Worm (Caenorhabditis elegans) whole organism, L1 larva: Measurements from ENCODE around the gene tmem-17.

Experiments
- hlh-4 ChIP-seq: sonication (generic microtip); optimal IDR thresholded peaks from 2 replicates; lab custom pipeline; 2016; ENCODE audit warnings: mild to moderate bottlenecking, missing genetic modification characterization, missing compliant biosample characterization
- mef-2 ChIP-seq: fragments of 150-350 bp; optimal IDR thresholded peaks from 2 replicates; lab custom pipeline; 2014; ENCODE audit warnings: missing biosample characterization, missing genetic modification characterization
- nhr-237 ChIP-seq: fragments of 150-350 bp; optimal IDR thresholded peaks from 2 replicates; lab custom pipeline; 2014; ENCODE audit warnings: missing biosample characterization, missing genetic modification characterization

DNA sequence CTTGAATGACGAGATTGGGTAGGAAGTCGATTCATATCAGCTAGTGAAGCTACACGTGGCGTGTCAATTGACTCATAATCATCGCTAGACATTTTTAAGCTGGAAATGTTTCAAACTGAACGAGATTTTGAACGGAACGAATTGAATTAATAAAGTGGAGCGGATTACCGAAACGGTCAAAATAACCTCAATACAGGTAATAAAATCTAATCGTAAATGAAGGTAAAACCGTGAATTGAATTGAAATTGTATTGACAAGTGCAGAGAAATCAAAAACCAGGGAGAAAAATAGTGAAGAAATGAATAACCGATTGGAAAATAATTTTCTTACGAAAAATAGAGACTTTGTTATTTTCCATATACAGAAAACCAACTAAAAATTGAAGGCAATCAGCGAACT is 41.0 kb upstream of the tmem-17 start, which contains the start of gene cyk-1:
- no peak for TF ChIP-seq nhr-237 (tag; lab: Kevin White, UChicago)
- no peak for TF ChIP-seq mef-2 (tag; lab: Kevin White, UChicago)
- no peak for TF ChIP-seq hlh-4 (tag; lab: Kevin White, UChicago)
